Fruit fly (Drosophila melanogaster): ENCODE data around the gene CG8475.

Gene CG8475

dm6 chr2L:8204996-8205567 lies 8.4 kb upstream of the CG8475 start, which contains the start of gene SLC5A11 (continued):
- TF ChIP-seq zen2 (GFP tag; IDR thresholded peaks at IDR 0.05; ENCODE audit: partially characterized antibody) (no peak), wor (GFP tag; IDR thresholded peaks at IDR 0.05) (peak; percentile 82), Hmr (GFP tag; optimal IDR thresholded peaks at IDR 0.05) (peak; percentile 98), Gug (GFP tag; IDR thresholded peaks at IDR 0.05) (peak; percentile 87), CG6272 (GFP tag; IDR thresholded peaks at IDR 0.05) (peak; percentile 93), CG7839 (tag; optimal IDR thresholded peaks at IDR 0.05) (peak; percentile 100), Atf3 (GFP tag; optimal IDR thresholded peaks at IDR 0.05) (no peak), CG11093 (GFP tag; IDR thresholded peaks at IDR 0.05) (peak; percentile 93), repo (GFP tag; optimal IDR thresholded peaks at IDR 0.05) (peak; percentile 96), fu2 (GFP tag; optimal IDR thresholded peaks at IDR 0.05) (peak; percentile 68), CG18619 (GFP tag; optimal IDR thresholded peaks at IDR 0.05) (peak; percentile 92), CG30431 (GFP tag; optimal IDR thresholded peaks at IDR 0.05) (peak; percentile 23), CG11247 (GFP tag; IDR thresholded peaks at IDR 0.05) (peak; percentile 96), CG6854 (GFP tag; optimal IDR thresholded peaks at IDR 0.05) (peak; percentile 99), Hmx (GFP tag; optimal IDR thresholded peaks at IDR 0.05) (peak; percentile 98), CG14710 (tag; optimal IDR thresholded peaks at IDR 0.05) (peak; percentile 88), ftz-f1 (GFP tag; optimal IDR thresholded peaks at IDR 0.05) (no peak), CG11398 (GFP tag; optimal IDR thresholded peaks at IDR 0.05) (peak; percentile 2), crol (GFP tag; IDR thresholded peaks at IDR 0.05) (0 out of 2 replicates have a peak, but pooled peaks have one; percentile 19), scrt (GFP tag; optimal IDR thresholded peaks at IDR 0.05) (peak; percentile 96), Optix (GFP tag; IDR thresholded peaks at IDR 0.05) (peak; percentile 68; the same call in 2 of the 3 replicates), Hand (GFP tag; optimal IDR thresholded peaks at IDR 0.05) (peak; percentile 97), CG12219 (GFP tag; optimal IDR thresholded peaks at IDR 0.05) (peak; percentile 93), CG2129 (GFP tag; IDR thresholded peaks at IDR 0.05; ENCODE audit: partially characterized antibody) (no peak), nmo (GFP tag; optimal IDR thresholded peaks at IDR 0.05) (peak; percentile 100), Lhr (GFP tag; optimal IDR thresholded peaks at IDR 0.05) (peak; percentile 67), aop (GFP tag; IDR thresholded peaks at IDR 0.05) (peak; percentile 34; the same call in 1 of the 2 replicates), row (GFP tag; IDR thresholded peaks at IDR 0.05) (peak; percentile 100), ewg (GFP tag; optimal IDR thresholded peaks at IDR 0.05) (peak; percentile 83), Ada2b (GFP tag; IDR thresholded peaks at IDR 0.05) (peak; percentile 79), ara (GFP tag; IDR thresholded peaks at IDR 0.05) (peak; percentile 94), pnt (GFP tag; optimal IDR thresholded peaks at IDR 0.05) (peak; percentile 78), CG1792 (GFP tag; optimal IDR thresholded peaks at IDR 0.05) (peak; percentile 98), Eip74EF (GFP tag; optimal IDR thresholded peaks at IDR 0.05) (peak in 1 of 2 experiments; percentile 100), zfh2 (GFP tag; optimal IDR thresholded peaks at IDR 0.05) (peak; percentile 78), CG3847 (GFP tag; IDR thresholded peaks at IDR 0.05) (peak; percentile 100), slou (GFP tag; optimal IDR thresholded peaks at IDR 0.05) (peak; percentile 100), CG12769 (tag; optimal IDR thresholded peaks at IDR 0.05) (peak; percentile 83), CG2889 (GFP tag; IDR thresholded peaks at IDR 0.05) (peak; percentile 91), CG16815 (GFP tag; optimal IDR thresholded peaks at IDR 0.05) (peak; percentile 94), CG15696 (tag; optimal IDR thresholded peaks at IDR 0.05) (peak; percentile 70), Dek (tag; optimal IDR thresholded peaks at IDR 0.05) (peak; percentile 96), NFAT (GFP tag; IDR thresholded peaks at IDR 0.05) (peak; percentile 91), CG10543 (GFP tag; optimal IDR thresholded peaks at IDR 0.05) (peak; percentile 95), CG31224 (GFP tag; IDR thresholded peaks at IDR 0.05) (peak; percentile 93), en (GFP tag; optimal IDR thresholded peaks at IDR 0.05) (no peak), da (GFP tag; optimal IDR thresholded peaks at IDR 0.05) (peak; percentile 23)
